Worm (Caenorhabditis elegans) whole organism, L4 larva: ENCODE measurements around the gene K01F9.2.
A peak's percentile ranks its signal among the peaks of the same experiment; 100 is the strongest.

ENCODE experiments used
- T26A8.4 ChIP-seq: fragments of 200-800 bp; sonication (Bioruptor generic); IDR thresholded peaks from 2 replicates; pipeline ENCODE4 v1.3.6; 2022; ENCODE audit warnings: missing genetic modification characterization, missing compliant biosample characterization
- Y48G9A.11 ChIP-seq: fragments of 200-800 bp; sonication (Bioruptor generic); IDR thresholded peaks from 2 replicates; pipeline ENCODE4 v1.3.6; 2022; ENCODE audit warnings: missing genetic modification reagents, missing genetic modification characterization, missing compliant biosample characterization
- Y5F2A.4 ChIP-seq: fragments of 200-800 bp; sonication (Bioruptor generic); optimal IDR thresholded peaks from 2 replicates; lab custom pipeline; 2018; ENCODE audit warnings: mild to moderate bottlenecking, missing genetic modification characterization, missing compliant biosample characterization
- aha-1 ChIP-seq: fragments of 150-350 bp; peaks from one replicate; lab custom pipeline; 2014; ENCODE audit warnings: missing biosample characterization, missing genetic modification characterization
- ceh-28 ChIP-seq: fragments of 150-350 bp; optimal IDR thresholded peaks from 2 replicates; lab custom pipeline; 2014; ENCODE audit warnings: missing biosample characterization, missing genetic modification reagents, missing genetic modification characterization
- ces-1 ChIP-seq: fragments of 150-350 bp; sonication (generic microtip); optimal IDR thresholded peaks from 4 replicates; lab custom pipeline; 2014; ENCODE audit warnings: missing biosample characterization, missing genetic modification reagents, missing genetic modification characterization
- cey-2 ChIP-seq: sonication (generic microtip); optimal IDR thresholded peaks from 3 replicates; lab custom pipeline; 2017; ENCODE audit warnings: missing genetic modification characterization, mild to moderate bottlenecking, missing compliant biosample characterization, antibody characterized with exemption, borderline replicate concordance; ENCODE audit not compliant: insufficient read depth
- daf-16 ChIP-seq, 3 experiments: sonication (generic microtip); optimal IDR thresholded peaks; 2 replicates each; lab custom pipeline; 2016 to 2017; ENCODE audit warnings: missing genetic modification characterization in 3 of 3, missing genetic modification reagents in 3 of 3, mild to moderate bottlenecking in 2 of 3, missing compliant biosample characterization in 2 of 3, missing biosample characterization in 1 of 3, moderate library complexity in 1 of 3
- daf-19 ChIP-seq: fragments of 200-800 bp; sonication (Bioruptor generic); conservative IDR thresholded peaks from 2 replicates; pipeline ENCODE4 v1.3.6; 2022; ENCODE audit warnings: missing genetic modification characterization, missing compliant biosample characterization
- daf-8 ChIP-seq: fragments of 200-800 bp; sonication (Bioruptor generic); IDR thresholded peaks from 2 replicates; pipeline ENCODE4 v1.3.6; 2022; ENCODE audit warnings: missing genetic modification characterization, missing compliant biosample characterization
- dmd-8 ChIP-seq: fragments of 200-800 bp; sonication (Bioruptor generic); IDR thresholded peaks from 2 replicates; pipeline ENCODE4 v1.3.6; 2022; ENCODE audit warnings: missing genetic modification characterization, missing compliant biosample characterization
- dpl-1 ChIP-seq: fragments of 150-350 bp; optimal IDR thresholded peaks from 2 replicates; lab custom pipeline; 2014; ENCODE audit warnings: missing biosample characterization, missing genetic modification reagents, missing genetic modification characterization
- dve-1 ChIP-seq: sonication (generic microtip); optimal IDR thresholded peaks from 2 replicates; lab custom pipeline; 2017; ENCODE audit warnings: antibody characterized with exemption, mild to moderate bottlenecking, missing genetic modification characterization, missing compliant biosample characterization; ENCODE audit not compliant: insufficient read depth
- fkh-10 ChIP-seq: fragments of 150-350 bp; optimal IDR thresholded peaks from 2 replicates; lab custom pipeline; 2014; ENCODE audit warnings: missing biosample characterization, missing genetic modification reagents, missing genetic modification characterization
- fos-1 ChIP-seq: fragments of 150-350 bp; optimal IDR thresholded peaks from 2 replicates; lab custom pipeline; 2014; ENCODE audit warnings: missing biosample characterization, missing genetic modification characterization
- hmg-1.1 ChIP-seq: fragments of 200-800 bp; sonication (Bioruptor generic); IDR thresholded peaks from 2 replicates; pipeline ENCODE4 v1.3.6; 2022; ENCODE audit warnings: missing genetic modification reagents, missing genetic modification characterization, missing compliant biosample characterization
- lin-1 ChIP-seq: fragments of 200-800 bp; sonication (Bioruptor generic); IDR thresholded peaks from 2 replicates; pipeline ENCODE4 v1.3.6; 2022; ENCODE audit warnings: missing genetic modification reagents, missing genetic modification characterization, missing compliant biosample characterization
- lin-15B ChIP-seq: fragments of 150-350 bp; sonication (generic microtip); optimal IDR thresholded peaks from 3 replicates; lab custom pipeline; 2014; ENCODE audit warnings: missing biosample characterization, missing genetic modification characterization
- lin-29 ChIP-seq: fragments of 200-800 bp; sonication (Bioruptor generic); IDR thresholded peaks from 2 replicates; pipeline ENCODE4 v1.3.6; 2022; ENCODE audit warnings: missing genetic modification reagents, missing genetic modification characterization, missing compliant biosample characterization
- lin-38 ChIP-seq: fragments of 200-800 bp; sonication (Bioruptor generic); IDR thresholded peaks from 2 replicates; pipeline ENCODE4 v1.3.6; 2022; ENCODE audit warnings: missing genetic modification reagents, missing genetic modification characterization, missing compliant biosample characterization
- lir-3 ChIP-seq: sonication (generic microtip); optimal IDR thresholded peaks from 2 replicates; lab custom pipeline; 2016; ENCODE audit warnings: mild to moderate bottlenecking, missing genetic modification characterization, missing compliant biosample characterization
- lsy-2 ChIP-seq, 2 experiments: fragments of 150-350 bp in 1 of 2; sonication (generic microtip) in 1 of 2; optimal IDR thresholded peaks; 2 replicates each; lab custom pipeline; 2014 to 2017; ENCODE audit warnings: missing biosample characterization in 2 of 2, missing genetic modification characterization in 2 of 2
- madf-9 ChIP-seq: fragments of 200-800 bp; sonication (Bioruptor generic); conservative IDR thresholded peaks from 2 replicates; pipeline ENCODE4 v1.3.6; 2022; ENCODE audit warnings: missing genetic modification reagents, missing genetic modification characterization, missing compliant biosample characterization
- mdt-29 ChIP-seq: fragments of 200-800 bp; sonication (Bioruptor generic); IDR thresholded peaks from 2 replicates; pipeline ENCODE4 v1.3.6; 2022; ENCODE audit warnings: missing genetic modification reagents, missing genetic modification characterization, missing compliant biosample characterization
- mep-1 ChIP-seq: fragments of 150-350 bp; sonication (generic microtip); optimal IDR thresholded peaks from 3 replicates; lab custom pipeline; 2014; ENCODE audit warnings: missing biosample characterization, missing genetic modification characterization
- mes-2 ChIP-seq: sonication (generic microtip); optimal IDR thresholded peaks from 2 replicates; lab custom pipeline; 2016; ENCODE audit warnings: missing genotype, mild to moderate bottlenecking, missing genetic modification characterization, missing compliant biosample characterization; ENCODE audit not compliant: poor library complexity, severe bottlenecking
- mxl-3 ChIP-seq: fragments of 200-800 bp; sonication (Bioruptor generic); optimal IDR thresholded peaks from 2 replicates; lab custom pipeline; 2018; ENCODE audit warnings: mild to moderate bottlenecking, missing genetic modification characterization, missing compliant biosample characterization
- nhr-111 ChIP-seq: fragments of 200-800 bp; sonication (Bioruptor generic); optimal IDR thresholded peaks from 2 replicates; lab custom pipeline; 2018; ENCODE audit warnings: mild to moderate bottlenecking, missing genetic modification characterization, missing compliant biosample characterization
- nhr-237 ChIP-seq: sonication (generic microtip); optimal IDR thresholded peaks from 2 replicates; lab custom pipeline; 2017; ENCODE audit warnings: missing biosample characterization, missing genetic modification characterization
- nhr-41 ChIP-seq: fragments of 200-800 bp; sonication (Bioruptor generic); IDR thresholded peaks from 2 replicates; pipeline ENCODE4 v1.3.6; 2022; ENCODE audit warnings: missing genetic modification reagents, missing genetic modification characterization, missing compliant biosample characterization
- nhr-48 ChIP-seq: sonication (generic microtip); optimal IDR thresholded peaks from 2 replicates; lab custom pipeline; 2016; ENCODE audit warnings: mild to moderate bottlenecking, missing genetic modification characterization, missing compliant biosample characterization
- nhr-6 ChIP-seq: fragments of 150-350 bp; optimal IDR thresholded peaks from 2 replicates; lab custom pipeline; 2014; ENCODE audit warnings: missing biosample characterization, missing genetic modification characterization
- nhr-76 ChIP-seq: fragments of 150-350 bp; optimal IDR thresholded peaks from 2 replicates; lab custom pipeline; 2014; ENCODE audit warnings: missing biosample characterization, missing genetic modification characterization
- nhr-77 ChIP-seq: fragments of 150-350 bp; optimal IDR thresholded peaks from 2 replicates; lab custom pipeline; 2014; ENCODE audit warnings: missing biosample characterization, missing genetic modification characterization
- pqm-1 ChIP-seq: sonication (generic microtip); optimal IDR thresholded peaks from 2 replicates; lab custom pipeline; 2017; ENCODE audit warnings: missing biosample characterization, missing genetic modification characterization
- rbr-2 ChIP-seq: sonication (generic microtip); optimal IDR thresholded peaks from 2 replicates; lab custom pipeline; 2016; ENCODE audit warnings: missing genotype, missing genetic modification characterization, missing compliant biosample characterization
- set-16 ChIP-seq: fragments of 200-800 bp; sonication (Bioruptor generic); IDR thresholded peaks from 2 replicates; pipeline ENCODE4 v1.3.6; 2022; ENCODE audit warnings: missing genetic modification reagents, missing genetic modification characterization, missing compliant biosample characterization
- snpc-4 ChIP-seq: fragments of 150-350 bp; optimal IDR thresholded peaks from 2 replicates; lab custom pipeline; 2014; ENCODE audit warnings: missing biosample characterization, missing genetic modification characterization
- tag-97 ChIP-seq: fragments of 200-800 bp; sonication (Bioruptor generic); IDR thresholded peaks from 2 replicates; pipeline ENCODE4 v1.3.6; 2022; ENCODE audit warnings: missing genetic modification characterization, missing compliant biosample characterization
- unc-130 ChIP-seq: sonication (generic microtip); optimal IDR thresholded peaks from 2 replicates; lab custom pipeline; 2016; ENCODE audit warnings: missing genetic modification reagents, missing genetic modification characterization, missing compliant biosample characterization
- unc-39 ChIP-seq: sonication (generic microtip); optimal IDR thresholded peaks from 2 replicates; lab custom pipeline; 2017; ENCODE audit warnings: missing biosample characterization, missing genetic modification characterization
- unc-62 ChIP-seq, 3 experiments: fragments of 150-350 bp in 1 of 3; sonication (generic microtip); optimal IDR thresholded peaks in 2 of 3; peaks in 1 of 3; 1 replicate in 1 of 3; 2 replicates in 2 of 3; lab custom pipeline; 2014 to 2017; ENCODE audit warnings: missing biosample characterization in 3 of 3, missing genetic modification characterization in 3 of 3, missing genetic modification reagents in 3 of 3, missing genotype in 1 of 3
- vab-7 ChIP-seq: fragments of 200-800 bp; sonication (Bioruptor generic); IDR thresholded peaks from 2 replicates; pipeline ENCODE4 v1.3.6; 2022; ENCODE audit warnings: missing genetic modification reagents, missing genetic modification characterization, missing compliant biosample characterization
- zfp-2 ChIP-seq: sonication (generic microtip); optimal IDR thresholded peaks from 2 replicates; lab custom pipeline; 2016; ENCODE audit warnings: mild to moderate bottlenecking, missing genetic modification characterization, missing compliant biosample characterization

K01F9.2 gene

ce11 chrIII:8850482-8851047 is 26.4 kb downstream of the K01F9.2 start, which contains the start of gene F44E2.9 (continued):
- TF ChIP-seq T26A8.4 (GFP tag; lab: Robert Waterston, UW) = no peak
- peak; percentile 81 for TF ChIP-seq unc-130
- no peak for TF ChIP-seq mep-1 (tag; lab: Kevin White, UChicago)
- no peak for TF ChIP-seq nhr-41 (GFP tag; lab: Robert Waterston, UW)
- no peak for TF ChIP-seq lir-3 (tag; lab: Kevin White, UChicago)
- TF ChIP-seq nhr-77 = no peak
- TF ChIP-seq aha-1 = no peak
- TF ChIP-seq tag-97 (GFP tag; lab: Robert Waterston, UW) = 0 out of 2 replicates have a peak, but pooled peaks have one; percentile 27
- no peak for TF ChIP-seq Y48G9A.11 (GFP tag; lab: Robert Waterston, UW)
- no peak for TF ChIP-seq nhr-48 (tag; lab: Kevin White, UChicago)
- peak; percentile 97 for TF ChIP-seq mes-2
- TF ChIP-seq hmg-1.1 = peak; percentile 65
- TF ChIP-seq mxl-3 (GFP tag; lab: Kevin White, UChicago) = peak; percentile 13
- TF ChIP-seq unc-39 (tag; lab: Kevin White, UChicago) = no peak
- no peak for TF ChIP-seq nhr-237
- TF ChIP-seq mdt-29 (GFP tag; lab: Robert Waterston, UW) = no peak
- TF ChIP-seq lsy-2 (tag; optimal IDR thresholded peaks at IDR 0.05; lab: Kevin White, UChicago) = no peak
- TF ChIP-seq fkh-10 (GFP tag; lab: Kevin White, UChicago) = no peak
- TF ChIP-seq fos-1 (tag; lab: Kevin White, UChicago) = no peak
- TF ChIP-seq ceh-28 = no peak
- no peak for TF ChIP-seq ces-1
- TF ChIP-seq dve-1 (tag; lab: Kevin White, UChicago) = peak; percentile 6
- TF ChIP-seq madf-9 (GFP tag; lab: Robert Waterston, UW) = no peak
- no peak for TF ChIP-seq daf-16 (GFP tag; optimal IDR thresholded peaks at IDR 0.05; lab: Kevin White, UChicago)
- no peak for TF ChIP-seq daf-16 (tag; optimal IDR thresholded peaks at IDR 0.05; lab: Kevin White, UChicago)
- TF ChIP-seq dpl-1 (GFP tag; lab: Kevin White, UChicago) = peak; percentile 92
- TF ChIP-seq daf-8 (GFP tag; lab: Robert Waterston, UW) = no peak
- TF ChIP-seq pqm-1 (tag; lab: Kevin White, UChicago) = no peak
- no peak for TF ChIP-seq dmd-8
- TF ChIP-seq lin-38 (GFP tag; lab: Robert Waterston, UW) = peak; percentile 76
- no peak for TF ChIP-seq zfp-2 (tag; lab: Kevin White, UChicago)
- TF ChIP-seq nhr-111 = no peak
- TF ChIP-seq lin-29 (GFP tag; lab: Robert Waterston, UW) = no peak
- no peak for TF ChIP-seq lin-15B (tag; lab: Kevin White, UChicago)
- TF ChIP-seq vab-7 (GFP tag; lab: Robert Waterston, UW) = no peak
- no peak for TF ChIP-seq snpc-4 (tag; lab: Kevin White, UChicago)
- TF ChIP-seq nhr-76 (tag; lab: Kevin White, UChicago) = no peak
- no peak for TF ChIP-seq cey-2
- TF ChIP-seq rbr-2 = peak; percentile 18
- TF ChIP-seq Y5F2A.4 (GFP tag; lab: Kevin White, UChicago) = no peak
- TF ChIP-seq set-16 (GFP tag; lab: Robert Waterston, UW) = no peak
- TF ChIP-seq nhr-6 (tag; lab: Kevin White, UChicago) = peak; percentile 47

DNA sequence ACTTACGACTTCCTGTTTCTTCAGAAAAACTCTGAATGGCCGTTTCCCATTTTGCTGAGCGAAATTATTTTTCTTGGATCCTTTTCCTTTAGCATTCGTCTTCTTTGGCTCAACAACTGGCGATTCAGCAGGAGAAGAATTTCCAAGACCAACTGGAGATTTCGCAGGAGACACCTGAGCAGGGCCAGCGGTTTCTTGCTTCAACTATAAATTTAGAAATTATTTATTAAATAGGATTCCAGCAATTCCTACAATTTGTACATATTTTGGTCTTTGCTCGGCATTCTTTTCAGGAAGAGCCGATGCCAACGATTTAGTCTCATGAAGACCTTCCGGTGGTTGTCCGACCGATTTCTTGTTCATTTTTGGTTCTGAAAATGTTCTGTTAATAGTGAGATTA is 27.4 kb downstream of the K01F9.2 start, which contains the start of gene F44E2.8:
Gene F44E2.8, minus strand, starts transcription at position 371 of the 400 bp plus-strand sequence.
- TF ChIP-seq mep-1 (tag; lab: Kevin White, UChicago) (no peak), aha-1 (no peak), lin-38 (GFP tag; lab: Robert Waterston, UW) (peak; percentile 52), daf-19 (GFP tag; lab: Robert Waterston, UW) (no peak), tag-97 (GFP tag; lab: Robert Waterston, UW) (no peak), daf-16 (GFP tag; optimal IDR thresholded peaks at IDR 0.05; lab: Kevin White, UChicago) (no peak), daf-16 (tag; optimal IDR thresholded peaks at IDR 0.05; lab: Kevin White, UChicago) (peak; percentile 8), lin-1 (no peak), T26A8.4 (GFP tag; lab: Robert Waterston, UW) (0 out of 2 replicates have a peak, but pooled peaks have one; percentile 29), unc-62 (GFP tag; optimal IDR thresholded peaks at IDR 0.05 in 1 of 2; lab: Kevin White, UChicago) (peak in 1 of 2 experiments; percentile 23), unc-62 (tag; optimal IDR thresholded peaks at IDR 0.05; lab: Kevin White, UChicago) (no peak)
- TF ChIP-seq, all 104 proteins: peak for 4
